Fruit fly (Drosophila melanogaster): Measurements from ENCODE around the gene Axs.

The Axs gene

DNA sequence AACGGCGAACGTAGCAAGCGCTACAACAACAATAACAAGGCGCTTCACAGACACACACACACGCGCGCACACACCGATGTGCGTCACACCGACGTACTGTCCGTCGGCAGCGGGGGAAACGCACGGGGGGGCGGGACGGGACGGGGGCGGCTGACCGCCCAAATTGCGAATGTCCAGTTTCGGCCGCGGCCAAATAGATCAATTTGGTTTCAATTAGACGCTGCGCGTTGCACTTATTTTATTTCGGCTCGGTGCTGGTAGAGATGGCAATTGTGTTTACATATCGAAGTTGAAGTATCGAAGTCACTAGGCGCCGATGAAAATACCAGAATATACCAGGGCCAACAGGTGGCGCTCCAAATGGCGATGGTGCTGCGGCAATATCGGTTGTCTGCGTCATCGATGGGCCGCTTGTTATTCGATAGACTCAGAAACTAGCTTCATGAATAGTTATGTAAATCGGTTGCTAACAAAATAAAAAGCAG lies 46.5 kb downstream of the Axs start, which contains the start of gene Rok (continued):
- TF ChIP-seq lilli (GFP tag; optimal IDR thresholded peaks at IDR 0.05) (no peak), tna (GFP tag; IDR thresholded peaks at IDR 0.05; ENCODE audit: partially characterized antibody) (peak; percentile 58), CG18011 (GFP tag; optimal IDR thresholded peaks at IDR 0.05) (no peak), CG33213 (GFP tag; optimal IDR thresholded peaks at IDR 0.05) (no peak), Neu2 (GFP tag; optimal IDR thresholded peaks at IDR 0.05; ENCODE audit: borderline replicate concordance) (peak; percentile 96), CG10565 (GFP tag; optimal IDR thresholded peaks at IDR 0.05) (no peak), aop (GFP tag; IDR thresholded peaks at IDR 0.05) (no peak), hkb (optimal IDR thresholded peaks at IDR 0.05) (no peak), hkb (GFP tag; IDR thresholded peaks at IDR 0.05) (no peak), Sox100B (GFP tag; optimal IDR thresholded peaks at IDR 0.05) (no peak), z (GFP tag; IDR thresholded peaks at IDR 0.05) (no peak), slou (GFP tag; optimal IDR thresholded peaks at IDR 0.05) (no peak), CG8089 (GFP tag; optimal IDR thresholded peaks at IDR 0.05) (no peak), CG33557 (GFP tag; optimal IDR thresholded peaks at IDR 0.05) (no peak), E2f1 (GFP tag; IDR thresholded peaks at IDR 0.05) (no peak), tx (GFP tag; optimal IDR thresholded peaks at IDR 0.05) (no peak), CG11093 (GFP tag; IDR thresholded peaks at IDR 0.05) (no peak), CG7963 (GFP tag; IDR thresholded peaks at IDR 0.05; ENCODE audit: partially characterized antibody) (peak; percentile 75), pb (GFP tag; optimal IDR thresholded peaks at IDR 0.05) (no peak), insv (GFP tag; optimal IDR thresholded peaks at IDR 0.05) (no peak), Chrac-16 (GFP tag; optimal IDR thresholded peaks at IDR 0.05) (no peak), CG30020 (tag; optimal IDR thresholded peaks at IDR 0.05) (peak; percentile 46), ac (GFP tag; optimal IDR thresholded peaks at IDR 0.05) (no peak), Trl (optimal IDR thresholded peaks at IDR 0.05) (no peak), Trl (GFP tag; optimal IDR thresholded peaks at IDR 0.05) (no peak), sqz (GFP tag; optimal IDR thresholded peaks at IDR 0.05) (no peak), CG13894 (tag; optimal IDR thresholded peaks at IDR 0.05) (no peak), CG14667 (GFP tag; IDR thresholded peaks at IDR 0.05) (no peak), CG9932 (GFP tag; IDR thresholded peaks at IDR 0.05) (peak; percentile 34), CG1647 (GFP tag; optimal IDR thresholded peaks at IDR 0.05) (no peak), CG43689 (GFP tag; IDR thresholded peaks at IDR 0.05) (no peak), bigmax (GFP tag; optimal IDR thresholded peaks at IDR 0.05) (no peak), CG31388 (GFP tag; optimal IDR thresholded peaks at IDR 0.05) (no peak), fd96Cb (tag; optimal IDR thresholded peaks at IDR 0.05) (no peak), yki (optimal IDR thresholded peaks at IDR 0.05) (no peak), sug (tag; optimal IDR thresholded peaks at IDR 0.05) (no peak), CG11723 (GFP tag; optimal IDR thresholded peaks at IDR 0.05) (no peak), crc (GFP tag; optimal IDR thresholded peaks at IDR 0.05) (no peak), Vsx1 (GFP tag; optimal IDR thresholded peaks at IDR 0.05) (no peak), CG6791 (GFP tag; IDR thresholded peaks at IDR 0.05; ENCODE audit: partially characterized antibody) (peak; percentile 87), otp (GFP tag; IDR thresholded peaks at IDR 0.05) (no peak), CG6175 (GFP tag; IDR thresholded peaks at IDR 0.05) (no peak), CG18262 (tag; optimal IDR thresholded peaks at IDR 0.05) (no peak), gce (GFP tag; IDR thresholded peaks at IDR 0.05) (no peak), fd3F (GFP tag; optimal IDR thresholded peaks at IDR 0.05) (no peak), CG6689 (GFP tag; IDR thresholded peaks at IDR 0.05) (no peak), CG15601 (tag; optimal IDR thresholded peaks at IDR 0.05) (no peak), chinmo (GFP tag; IDR thresholded peaks at IDR 0.05; ENCODE audit: partially characterized antibody) (peak; percentile 76; the same call in 3 of the 4 replicates), MTF-1 (GFP tag; optimal IDR thresholded peaks at IDR 0.05; ENCODE audit: borderline replicate concordance) (no peak), CG30403 (GFP tag; optimal IDR thresholded peaks at IDR 0.05) (no peak), Nf-YA (GFP tag; IDR thresholded peaks at IDR 0.05) (no peak), mam (GFP tag; optimal IDR thresholded peaks at IDR 0.05) (peak; percentile 18), da (GFP tag; optimal IDR thresholded peaks at IDR 0.05) (no peak)

Measured in whole organism, embryonic.